In genomic region chr3R:24557020-24557465, dm6 we compare ENCODE assay signal across 1 fruit fly cellular context.
TF ChIP-seq lines count a peak whose summit lies in the region.

No protein-coding gene starts in this region.

TF ChIP-seq in whole organism, embryonic, 481 proteins besides CTCF, POLR2A, EP300 and RAD21 (continued from another document and continues in another):
- TF ChIP-seq lmd (GFP tag; IDR thresholded peaks at IDR 0.05; lab: Robert Waterston, UW), result no peak; the same call in 1 of the 2 replicates
- TF ChIP-seq dan (GFP tag; IDR thresholded peaks at IDR 0.05; lab: Robert Waterston, UW), result no peak
- no peak for TF ChIP-seq CG14965 (GFP tag; optimal IDR thresholded peaks at IDR 0.05; lab: Kevin White, UChicago; ENCODE audit: borderline replicate concordance)
- TF ChIP-seq dmrt99B (tag; optimal IDR thresholded peaks at IDR 0.05; lab: Kevin White, UChicago), result no peak
- peak; percentile 61 for TF ChIP-seq CG15696 (tag; optimal IDR thresholded peaks at IDR 0.05; lab: Kevin White, UChicago)
- TF ChIP-seq CG12769 (tag; optimal IDR thresholded peaks at IDR 0.05; lab: Kevin White, UChicago), result peak; percentile 69
- TF ChIP-seq Dref (GFP tag; IDR thresholded peaks at IDR 0.05; lab: Robert Waterston, UW), result no peak
- TF ChIP-seq CG3281 (GFP tag; optimal IDR thresholded peaks at IDR 0.05; lab: Kevin White, UChicago), result no peak
- peak; percentile 4 for TF ChIP-seq Deaf1 (tag; optimal IDR thresholded peaks at IDR 0.05; lab: Kevin White, UChicago)
- TF ChIP-seq Atf-2 (GFP tag; optimal IDR thresholded peaks at IDR 0.05; lab: Kevin White, UChicago), result peak; percentile 36
- peak; percentile 60 for TF ChIP-seq CG30403 (GFP tag; optimal IDR thresholded peaks at IDR 0.05; lab: Kevin White, UChicago)
- TF ChIP-seq CG18011 (GFP tag; optimal IDR thresholded peaks at IDR 0.05; lab: Kevin White, UChicago), result no peak
- no peak for TF ChIP-seq CG10274 (GFP tag; optimal IDR thresholded peaks at IDR 0.05; lab: Kevin White, UChicago)
- peak; percentile 56; the same call in 1 of the 2 replicates for TF ChIP-seq Nf-YA (GFP tag; IDR thresholded peaks at IDR 0.05; lab: Robert Waterston, UW)
- no peak for TF ChIP-seq CG6254 (GFP tag; optimal IDR thresholded peaks at IDR 0.05; lab: Kevin White, UChicago)
- peak; percentile 60 for TF ChIP-seq CG3847 (GFP tag; IDR thresholded peaks at IDR 0.05; lab: Robert Waterston, UW)
- no peak for TF ChIP-seq kah (GFP tag; optimal IDR thresholded peaks at IDR 0.05; lab: Kevin White, UChicago)
- TF ChIP-seq CG13287 (GFP tag; IDR thresholded peaks at IDR 0.05; lab: Robert Waterston, UW; ENCODE audit: partially characterized antibody), result peak; percentile 63
- no peak for TF ChIP-seq seq (GFP tag; IDR thresholded peaks at IDR 0.05; lab: Robert Waterston, UW)
- no peak for TF ChIP-seq Abd-B (GFP tag; optimal IDR thresholded peaks at IDR 0.05; lab: Kevin White, UChicago)
- TF ChIP-seq mld (GFP tag; IDR thresholded peaks at IDR 0.05; lab: Robert Waterston, UW; ENCODE audit: partially characterized antibody), result peak; percentile 99
- TF ChIP-seq bigmax (GFP tag; optimal IDR thresholded peaks at IDR 0.05; lab: Kevin White, UChicago), result no peak
- peak; percentile 70 for TF ChIP-seq HLH3B (GFP tag; IDR thresholded peaks at IDR 0.05; lab: Robert Waterston, UW)
- peak; percentile 86 for TF ChIP-seq Xbp1 (GFP tag; optimal IDR thresholded peaks at IDR 0.05; lab: Kevin White, UChicago)
- TF ChIP-seq psq (GFP tag; optimal IDR thresholded peaks at IDR 0.05; lab: Kevin White, UChicago), result no peak
- TF ChIP-seq CG34422 (GFP tag; IDR thresholded peaks at IDR 0.05; lab: Robert Waterston, UW), result peak; percentile 85; the same call in 2 of the 3 replicates
- peak; percentile 54 for TF ChIP-seq CG18262 (tag; optimal IDR thresholded peaks at IDR 0.05; lab: Kevin White, UChicago)
- TF ChIP-seq CG32767 (GFP tag; IDR thresholded peaks at IDR 0.05; lab: Robert Waterston, UW), result no peak
- TF ChIP-seq az2 (GFP tag; optimal IDR thresholded peaks at IDR 0.05; lab: Kevin White, UChicago), result peak; percentile 78
- TF ChIP-seq gro (GFP tag; optimal IDR thresholded peaks at IDR 0.05; lab: Kevin White, UChicago), result peak; percentile 43
- peak; percentile 60 for TF ChIP-seq Mes4 (GFP tag; optimal IDR thresholded peaks at IDR 0.05; lab: Kevin White, UChicago)
- peak; percentile 14; the same call in 1 of the 3 replicates for TF ChIP-seq so (GFP tag; IDR thresholded peaks at IDR 0.05; lab: Robert Waterston, UW)
- peak; percentile 64 for TF ChIP-seq CG11504 (tag; optimal IDR thresholded peaks at IDR 0.05; lab: Kevin White, UChicago)
- TF ChIP-seq CG12391 (tag; optimal IDR thresholded peaks at IDR 0.05; lab: Kevin White, UChicago), result peak; percentile 44
- peak; percentile 22 for TF ChIP-seq pum (GFP tag; optimal IDR thresholded peaks at IDR 0.05; lab: Kevin White, UChicago)
- TF ChIP-seq tll (GFP tag; optimal IDR thresholded peaks at IDR 0.05; lab: Kevin White, UChicago), result no peak
- peak; percentile 62 for TF ChIP-seq nmo (GFP tag; optimal IDR thresholded peaks at IDR 0.05; lab: Kevin White, UChicago)
- TF ChIP-seq Rx (GFP tag; IDR thresholded peaks at IDR 0.05; lab: Robert Waterston, UW), result no peak
- peak; percentile 17 for TF ChIP-seq CG13775 (GFP tag; optimal IDR thresholded peaks at IDR 0.05; lab: Kevin White, UChicago)
- TF ChIP-seq danr (GFP tag; IDR thresholded peaks at IDR 0.05; lab: Robert Waterston, UW), result no peak
- peak; percentile 57 for TF ChIP-seq Bteb2 (GFP tag; optimal IDR thresholded peaks at IDR 0.05; lab: Kevin White, UChicago)
- TF ChIP-seq cad (GFP tag; optimal IDR thresholded peaks at IDR 0.05; lab: Kevin White, UChicago), result no peak
- no peak for TF ChIP-seq CG11723 (GFP tag; optimal IDR thresholded peaks at IDR 0.05; lab: Kevin White, UChicago)
- TF ChIP-seq grn (GFP tag; optimal IDR thresholded peaks at IDR 0.05; lab: Kevin White, UChicago), result no peak
- TF ChIP-seq CG12744 (GFP tag; optimal IDR thresholded peaks at IDR 0.05; lab: Kevin White, UChicago), result peak; percentile 68
- peak; percentile 23; the same call in 1 of the 2 replicates for TF ChIP-seq MBD-R2 (GFP tag; IDR thresholded peaks at IDR 0.05; lab: Robert Waterston, UW)
- TF ChIP-seq ken (GFP tag; IDR thresholded peaks at IDR 0.05; lab: Robert Waterston, UW), result no peak
- TF ChIP-seq CG7839 (tag; optimal IDR thresholded peaks at IDR 0.05; lab: Kevin White, UChicago), result peak; percentile 49
- no peak; the same call in 2 of the 3 replicates for TF ChIP-seq zen2 (GFP tag; IDR thresholded peaks at IDR 0.05; lab: Robert Waterston, UW; ENCODE audit: partially characterized antibody)
- peak in 1 of 3 experiments; percentile 16 for TF ChIP-seq lola (GFP tag; optimal IDR thresholded peaks at IDR 0.05; lab: Kevin White, UChicago)
- peak; percentile 77 for TF ChIP-seq mam (GFP tag; optimal IDR thresholded peaks at IDR 0.05; lab: Kevin White, UChicago)
- peak; percentile 59 for TF ChIP-seq CG31365 (tag; optimal IDR thresholded peaks at IDR 0.05; lab: Kevin White, UChicago)
- peak; percentile 57; the same call in 2 of the 3 replicates for TF ChIP-seq ase (GFP tag; IDR thresholded peaks at IDR 0.05; lab: Robert Waterston, UW)
- TF ChIP-seq CG1024 (GFP tag; IDR thresholded peaks at IDR 0.05; lab: Robert Waterston, UW), result 0 out of 2 replicates have a peak, but pooled peaks have one; percentile 39
- peak; percentile 65 for TF ChIP-seq CG3163 (GFP tag; optimal IDR thresholded peaks at IDR 0.05; lab: Kevin White, UChicago)
- TF ChIP-seq dmrt11E (tag; optimal IDR thresholded peaks at IDR 0.05; lab: Kevin White, UChicago), result peak; percentile 41
- TF ChIP-seq dati (GFP tag; IDR thresholded peaks at IDR 0.05; lab: Robert Waterston, UW), result no peak
- peak; percentile 61 for TF ChIP-seq CG9609 (GFP tag; optimal IDR thresholded peaks at IDR 0.05; lab: Kevin White, UChicago)
- peak; percentile 34 for TF ChIP-seq Oli (tag; optimal IDR thresholded peaks at IDR 0.05; lab: Kevin White, UChicago)
- TF ChIP-seq CG8388 (GFP tag; optimal IDR thresholded peaks at IDR 0.05; lab: Kevin White, UChicago), result peak; percentile 36
- peak; percentile 34 for TF ChIP-seq Fer3 (tag; optimal IDR thresholded peaks at IDR 0.05; lab: Kevin White, UChicago)
- TF ChIP-seq gcm2 (GFP tag; optimal IDR thresholded peaks at IDR 0.05; lab: Kevin White, UChicago), result peak; percentile 61
- TF ChIP-seq CG18619 (GFP tag; optimal IDR thresholded peaks at IDR 0.05; lab: Kevin White, UChicago), result peak; percentile 52
- peak; percentile 31 for TF ChIP-seq dm (GFP tag; optimal IDR thresholded peaks at IDR 0.05; lab: Kevin White, UChicago)
- TF ChIP-seq Kr (GFP tag; optimal IDR thresholded peaks at IDR 0.05; lab: Kevin White, UChicago), result no peak
- TF ChIP-seq Lpt (GFP tag; optimal IDR thresholded peaks at IDR 0.05; lab: Kevin White, UChicago), result no peak
- TF ChIP-seq CG10979 (tag; optimal IDR thresholded peaks at IDR 0.05; lab: Kevin White, UChicago), result peak; percentile 38
- no peak for TF ChIP-seq CG10959 (GFP tag; IDR thresholded peaks at IDR 0.05; lab: Robert Waterston, UW)
- TF ChIP-seq CG4820 (GFP tag; optimal IDR thresholded peaks at IDR 0.05; lab: Kevin White, UChicago), result peak; percentile 38
- peak; percentile 59 for TF ChIP-seq caup (GFP tag; optimal IDR thresholded peaks at IDR 0.05; lab: Kevin White, UChicago; ENCODE audit: severe bottlenecking)
- peak; percentile 80; the same call in 1 of the 2 replicates for TF ChIP-seq amos (GFP tag; IDR thresholded peaks at IDR 0.05; lab: Robert Waterston, UW; ENCODE audit: partially characterized antibody)
- TF ChIP-seq CG4854 (GFP tag; optimal IDR thresholded peaks at IDR 0.05; lab: Kevin White, UChicago), result peak; percentile 62
- TF ChIP-seq pros (GFP tag; optimal IDR thresholded peaks at IDR 0.05; lab: Kevin White, UChicago), result no peak
- TF ChIP-seq CG9437 (GFP tag; optimal IDR thresholded peaks at IDR 0.05; lab: Kevin White, UChicago), result no peak
- TF ChIP-seq eyg (GFP tag; optimal IDR thresholded peaks at IDR 0.05; lab: Kevin White, UChicago), result peak; percentile 48
- peak; percentile 53; the same call in 1 of the 2 replicates for TF ChIP-seq CG10366 (GFP tag; IDR thresholded peaks at IDR 0.05; lab: Robert Waterston, UW)
- TF ChIP-seq Vsx1 (GFP tag; optimal IDR thresholded peaks at IDR 0.05; lab: Kevin White, UChicago), result no peak
- peak; percentile 15; the same call in 1 of the 2 replicates for TF ChIP-seq Taf1 (GFP tag; IDR thresholded peaks at IDR 0.05; lab: Robert Waterston, UW)
- TF ChIP-seq mirr (GFP tag; optimal IDR thresholded peaks at IDR 0.05; lab: Kevin White, UChicago), result no peak
- TF ChIP-seq CG4424 (GFP tag; optimal IDR thresholded peaks at IDR 0.05; lab: Kevin White, UChicago), result peak; percentile 54
- no peak for TF ChIP-seq Tbp (GFP tag; optimal IDR thresholded peaks at IDR 0.05; lab: Kevin White, UChicago)
- TF ChIP-seq CG17568 (GFP tag; optimal IDR thresholded peaks at IDR 0.05; lab: Kevin White, UChicago), result peak; percentile 15
- peak; percentile 40; the same call in 1 of the 2 replicates for TF ChIP-seq onecut (GFP tag; IDR thresholded peaks at IDR 0.05; lab: Robert Waterston, UW)
- peak; percentile 46; the same call in 1 of the 2 replicates for TF ChIP-seq Adf1 (GFP tag; IDR thresholded peaks at IDR 0.05; lab: Robert Waterston, UW)
- no peak for TF ChIP-seq CG3995 (GFP tag; optimal IDR thresholded peaks at IDR 0.05; lab: Kevin White, UChicago)
- peak; percentile 0 for TF ChIP-seq odd (GFP tag; optimal IDR thresholded peaks at IDR 0.05; lab: Kevin White, UChicago)
- TF ChIP-seq toy (GFP tag; IDR thresholded peaks at IDR 0.05; lab: Robert Waterston, UW), result no peak
- TF ChIP-seq tio (GFP tag; optimal IDR thresholded peaks at IDR 0.05; lab: Kevin White, UChicago), result peak; percentile 9
- peak; percentile 72 for TF ChIP-seq CHES-1-like (GFP tag; optimal IDR thresholded peaks at IDR 0.05; lab: Kevin White, UChicago)
- TF ChIP-seq Hmx (GFP tag; optimal IDR thresholded peaks at IDR 0.05; lab: Kevin White, UChicago), result no peak
- TF ChIP-seq Opbp (GFP tag; IDR thresholded peaks at IDR 0.05; lab: Robert Waterston, UW; ENCODE audit: partially characterized antibody), result peak; percentile 92; the same call in 2 of the 3 replicates
- no peak for TF ChIP-seq gce (GFP tag; IDR thresholded peaks at IDR 0.05; lab: Robert Waterston, UW)
- peak; percentile 35 for TF ChIP-seq NK7.1 (GFP tag; optimal IDR thresholded peaks at IDR 0.05; lab: Kevin White, UChicago)
- TF ChIP-seq Camta (GFP tag; optimal IDR thresholded peaks at IDR 0.05; lab: Kevin White, UChicago), result peak; percentile 64
- TF ChIP-seq gem (tag; optimal IDR thresholded peaks at IDR 0.05; lab: Kevin White, UChicago), result peak; percentile 23
- TF ChIP-seq Blimp-1 (GFP tag; optimal IDR thresholded peaks at IDR 0.05; lab: Kevin White, UChicago), result peak; percentile 48
- no peak for TF ChIP-seq CG6654 (GFP tag; optimal IDR thresholded peaks at IDR 0.05; lab: Kevin White, UChicago)
- TF ChIP-seq CG3065 (GFP tag; optimal IDR thresholded peaks at IDR 0.05; lab: Kevin White, UChicago), result no peak
- TF ChIP-seq CG10321 (GFP tag; IDR thresholded peaks at IDR 0.05; lab: Robert Waterston, UW), result no peak
- no peak; the same call in 1 of the 2 replicates for TF ChIP-seq gt (GFP tag; IDR thresholded peaks at IDR 0.05; lab: Robert Waterston, UW)
- TF ChIP-seq CG17385 (GFP tag; optimal IDR thresholded peaks at IDR 0.05; lab: Kevin White, UChicago), result peak; percentile 22
- TF ChIP-seq CG5245 (GFP tag; optimal IDR thresholded peaks at IDR 0.05; lab: Kevin White, UChicago), result peak; percentile 87
- TF ChIP-seq Ada2b (GFP tag; IDR thresholded peaks at IDR 0.05; lab: Robert Waterston, UW), result peak; percentile 18; the same call in 1 of the 2 replicates
- TF ChIP-seq CG30431 (GFP tag; optimal IDR thresholded peaks at IDR 0.05; lab: Kevin White, UChicago), result no peak
- no peak for TF ChIP-seq z (GFP tag; IDR thresholded peaks at IDR 0.05; lab: Robert Waterston, UW)
- TF ChIP-seq fru (optimal IDR thresholded peaks at IDR 0.05; lab: Kevin White, UChicago), result no peak
- peak; percentile 65 for TF ChIP-seq pho (GFP tag; optimal IDR thresholded peaks at IDR 0.05; lab: Kevin White, UChicago)
- no peak; the same call in 1 of the 2 replicates for TF ChIP-seq ham (GFP tag; IDR thresholded peaks at IDR 0.05; lab: Robert Waterston, UW)
- TF ChIP-seq aop (GFP tag; IDR thresholded peaks at IDR 0.05; lab: Robert Waterston, UW), result no peak
- TF ChIP-seq Six4 (GFP tag; optimal IDR thresholded peaks at IDR 0.05; lab: Kevin White, UChicago), result no peak
- no peak for TF ChIP-seq cg (GFP tag; optimal IDR thresholded peaks at IDR 0.05; lab: Kevin White, UChicago)
- TF ChIP-seq inv (GFP tag; IDR thresholded peaks at IDR 0.05; lab: Robert Waterston, UW; ENCODE audit: partially characterized antibody), result peak; percentile 49
- TF ChIP-seq ash1 (GFP tag; optimal IDR thresholded peaks at IDR 0.05; lab: Kevin White, UChicago), result no peak
- TF ChIP-seq Hr39 (optimal IDR thresholded peaks at IDR 0.05; lab: Kevin White, UChicago), result no peak
- no peak for TF ChIP-seq CG2202 (tag; optimal IDR thresholded peaks at IDR 0.05; lab: Kevin White, UChicago)
- TF ChIP-seq CG8478 (optimal IDR thresholded peaks at IDR 0.05; lab: Kevin White, UChicago), result no peak
- no peak for TF ChIP-seq Sox100B (GFP tag; optimal IDR thresholded peaks at IDR 0.05; lab: Kevin White, UChicago)
- no peak for TF ChIP-seq CG12299 (tag; optimal IDR thresholded peaks at IDR 0.05; lab: Kevin White, UChicago)
- no peak for TF ChIP-seq CG7928 (GFP tag; optimal IDR thresholded peaks at IDR 0.05; lab: Kevin White, UChicago)
- TF ChIP-seq dysf (GFP tag; IDR thresholded peaks at IDR 0.05; lab: Robert Waterston, UW), result peak; percentile 73; the same call in 2 of the 3 replicates
- TF ChIP-seq CoRest (tag; optimal IDR thresholded peaks at IDR 0.05; lab: Kevin White, UChicago), result no peak
- no peak for TF ChIP-seq br (optimal IDR thresholded peaks at IDR 0.05; lab: Kevin White, UChicago)
- no peak for TF ChIP-seq slou (GFP tag; optimal IDR thresholded peaks at IDR 0.05; lab: Kevin White, UChicago)
- no peak for TF ChIP-seq CG7556 (GFP tag; optimal IDR thresholded peaks at IDR 0.05; lab: Kevin White, UChicago)
- peak; percentile 21 for TF ChIP-seq pita (GFP tag; optimal IDR thresholded peaks at IDR 0.05; lab: Kevin White, UChicago)
- no peak for TF ChIP-seq Doc2 (GFP tag; IDR thresholded peaks at IDR 0.05; lab: Robert Waterston, UW)
- TF ChIP-seq ato (GFP tag; IDR thresholded peaks at IDR 0.05; lab: Robert Waterston, UW; ENCODE audit: partially characterized antibody), result peak; percentile 92
- TF ChIP-seq Sin3A (optimal IDR thresholded peaks at IDR 0.05; lab: Kevin White, UChicago), result no peak
- peak; percentile 27; the same call in 1 of the 2 replicates for TF ChIP-seq E2f2 (GFP tag; IDR thresholded peaks at IDR 0.05; lab: Robert Waterston, UW)
- no peak for TF ChIP-seq crp (GFP tag; optimal IDR thresholded peaks at IDR 0.05; lab: Kevin White, UChicago)
- TF ChIP-seq vvl (GFP tag; IDR thresholded peaks at IDR 0.05; lab: Robert Waterston, UW), result peak; percentile 79
